Fruit fly (Drosophila melanogaster) whole organism, embryonic: ENCODE measurements around the gene Vps37B.

Source experiments
- Ada2b ChIP-seq: fragments of 200-800 bp; sonication (Bioruptor generic); IDR thresholded peaks from 2 replicates; pipeline ENCODE4 v1.3.6; 2022; ENCODE audit warnings: missing biosample characterization, missing genetic modification characterization
- Atf-2 ChIP-seq: fragments of 200-800 bp; sonication (Bioruptor generic); optimal IDR thresholded peaks from 2 replicates; lab custom pipeline; 2016; ENCODE audit warnings: missing biosample characterization, missing genetic modification characterization
- CG10654 ChIP-seq: fragments of 200-800 bp; sonication (Bioruptor generic); optimal IDR thresholded peaks from 2 replicates; lab custom pipeline; 2016; ENCODE audit warnings: missing biosample characterization, missing genetic modification characterization
- CG12659 ChIP-seq: fragments of 200-800 bp; sonication (Bioruptor generic); optimal IDR thresholded peaks from 3 replicates; lab custom pipeline; 2017; ENCODE audit warnings: mild to moderate bottlenecking, missing biosample characterization, missing genetic modification reagents, missing genetic modification characterization
- CG13123 ChIP-seq: fragments of 200-800 bp; sonication (Bioruptor generic); optimal IDR thresholded peaks from 2 replicates; lab custom pipeline; 2016; ENCODE audit warnings: missing biosample characterization, missing genetic modification characterization
- CG14441 ChIP-seq: fragments of 200-800 bp; sonication (Bioruptor generic); IDR thresholded peaks from 2 replicates; pipeline ENCODE4 v1.3.6; 2022; ENCODE audit warnings: missing biosample characterization, missing genetic modification characterization
- CG14710 ChIP-seq: fragments of 200-800 bp; sonication (Bioruptor generic); optimal IDR thresholded peaks from 3 replicates; lab custom pipeline; 2019; ENCODE audit warnings: missing biosample characterization, mild to moderate bottlenecking, missing genetic modification characterization, moderate library complexity
- CG14965 ChIP-seq: fragments of 200-800 bp; sonication (Bioruptor generic); optimal IDR thresholded peaks from 2 replicates; lab custom pipeline; 2016; ENCODE audit warnings: missing biosample characterization, missing genetic modification characterization, borderline replicate concordance
- CG15696 ChIP-seq: fragments of 200-800 bp; sonication (Bioruptor generic); optimal IDR thresholded peaks from 2 replicates; lab custom pipeline; 2019; ENCODE audit warnings: missing biosample characterization, mild to moderate bottlenecking, missing genetic modification characterization, moderate library complexity
- CG16779 ChIP-seq: fragments of 200-800 bp; sonication (Bioruptor generic); IDR thresholded peaks from 2 replicates; pipeline ENCODE4 v1.3.6; 2022; ENCODE audit warnings: missing biosample characterization, missing genetic modification characterization
- CG16813 ChIP-seq: fragments of 200-800 bp; sonication (Bioruptor generic); IDR thresholded peaks from 3 replicates; pipeline ENCODE4 v1.3.6; 2022; ENCODE audit warnings: missing biosample characterization, missing genetic modification characterization; ENCODE audit not compliant: partially characterized antibody
- CG17186 ChIP-seq: fragments of 200-800 bp; sonication (Bioruptor generic); optimal IDR thresholded peaks from 3 replicates; lab custom pipeline; 2017; ENCODE audit warnings: missing biosample characterization, missing genetic modification reagents, missing genetic modification characterization
- CG18011 ChIP-seq: fragments of 200-800 bp; sonication (Bioruptor generic); optimal IDR thresholded peaks from 2 replicates; lab custom pipeline; 2017; ENCODE audit warnings: missing biosample characterization, missing genetic modification characterization, mild to moderate bottlenecking, moderate library complexity, missing genotype
- CG2875 ChIP-seq: fragments of 200-800 bp; sonication (Bioruptor generic); optimal IDR thresholded peaks from 2 replicates; lab custom pipeline; 2017; ENCODE audit warnings: missing biosample characterization, mild to moderate bottlenecking, missing genetic modification characterization, missing genetic modification reagents
- CG34376 ChIP-seq: fragments of 200-800 bp; sonication (Bioruptor generic); optimal IDR thresholded peaks from 2 replicates; lab custom pipeline; 2018; ENCODE audit warnings: missing biosample characterization, mild to moderate bottlenecking, missing genetic modification characterization
- CG3726 ChIP-seq: fragments of 200-800 bp; sonication (Bioruptor generic); IDR thresholded peaks from 3 replicates; pipeline ENCODE4, ENCODE4 v1.3.6; 2022; ENCODE audit warnings: missing biosample characterization, missing genetic modification characterization
- CG4730 ChIP-seq: fragments of 200-800 bp; sonication (Bioruptor generic); IDR thresholded peaks from 2 replicates; pipeline ENCODE4 v1.3.6; 2022; ENCODE audit warnings: missing biosample characterization, missing genetic modification characterization
- CG7786 ChIP-seq: fragments of 200-800 bp; sonication (Bioruptor generic); optimal IDR thresholded peaks from 2 replicates; lab custom pipeline; 2016; ENCODE audit warnings: missing biosample characterization, missing genetic modification characterization
- CG8944 ChIP-seq: fragments of 200-800 bp; sonication (Bioruptor generic); optimal IDR thresholded peaks from 3 replicates; lab custom pipeline; 2016; ENCODE audit warnings: missing biosample characterization, missing genetic modification characterization
- CG9437 ChIP-seq: fragments of 200-800 bp; sonication (Bioruptor generic); optimal IDR thresholded peaks from 2 replicates; lab custom pipeline; 2018; ENCODE audit warnings: missing biosample characterization, mild to moderate bottlenecking, missing genetic modification characterization
- CG9609 ChIP-seq: fragments of 200-800 bp; sonication (Bioruptor generic); optimal IDR thresholded peaks from 3 replicates; lab custom pipeline; 2016; ENCODE audit warnings: missing biosample characterization, missing genetic modification characterization
- CkIIα-i1 ChIP-seq: fragments of 200-800 bp; sonication (Bioruptor generic); IDR thresholded peaks from 2 replicates; pipeline ENCODE4 v1.3.6; 2022; ENCODE audit warnings: missing biosample characterization, missing genetic modification characterization
- D ChIP-seq, 2 experiments: fragments of 200-800 bp in 1 of 2; fragments of >200 bp in 1 of 2; sonication (Bioruptor generic) in 1 of 2; optimal IDR thresholded peaks; 2 replicates in 1 of 2; 3 replicates in 1 of 2; lab custom pipeline; 2017; ENCODE audit warnings: mild to moderate bottlenecking in 1 of 2, missing biosample characterization in 1 of 2, missing genetic modification characterization in 1 of 2, missing genetic modification reagents in 1 of 2
- Dfd ChIP-seq, 2 experiments: fragments of >200 bp; optimal IDR thresholded peaks; 2 replicates each; lab custom pipeline; 2017; ENCODE audit warnings: missing biosample characterization in 2 of 2, missing genetic modification characterization in 2 of 2
- Dip3 ChIP-seq: fragments of 200-800 bp; sonication (Bioruptor generic); optimal IDR thresholded peaks from 3 replicates; lab custom pipeline; 2016; ENCODE audit warnings: missing biosample characterization, missing genetic modification characterization
- Ets97D ChIP-seq: fragments of 200-800 bp; sonication (Bioruptor generic); optimal IDR thresholded peaks from 3 replicates; lab custom pipeline; 2016; ENCODE audit warnings: missing biosample characterization, missing genetic modification characterization
- HLH54F ChIP-seq: fragments of 200-800 bp; sonication (Bioruptor generic); optimal IDR thresholded peaks from 3 replicates; lab custom pipeline; 2016; ENCODE audit warnings: missing biosample characterization, missing genetic modification characterization
- NC2β ChIP-seq: fragments of 200-800 bp; sonication (Bioruptor generic); optimal IDR thresholded peaks from 2 replicates; lab custom pipeline; 2016; ENCODE audit warnings: missing biosample characterization, missing genetic modification characterization
- NFAT ChIP-seq: fragments of 200-800 bp; sonication (Bioruptor generic); IDR thresholded peaks from 2 replicates; pipeline ENCODE4 v1.3.6; 2022; ENCODE audit warnings: missing biosample characterization, missing genetic modification characterization
- Sox100B ChIP-seq: fragments of 200-800 bp; sonication (Bioruptor generic); optimal IDR thresholded peaks from 3 replicates; lab custom pipeline; 2018; ENCODE audit warnings: missing biosample characterization, mild to moderate bottlenecking, missing genetic modification characterization
- ash1 ChIP-seq: fragments of 200-800 bp; sonication (Bioruptor generic); optimal IDR thresholded peaks from 2 replicates; lab custom pipeline; 2018; ENCODE audit warnings: missing biosample characterization, mild to moderate bottlenecking, missing genetic modification characterization
- bsh ChIP-seq, 2 experiments: fragments of 200-800 bp; sonication (Bioruptor generic); optimal IDR thresholded peaks; 2 replicates each; lab custom pipeline; 2017 to 2018; ENCODE audit warnings: mild to moderate bottlenecking in 2 of 2, missing biosample characterization in 2 of 2, missing genetic modification characterization in 2 of 2, moderate library complexity in 1 of 2
- chm ChIP-seq: fragments of 200-800 bp; sonication (Bioruptor generic); IDR thresholded peaks from 2 replicates; pipeline ENCODE4 v1.3.6; 2022; ENCODE audit warnings: missing biosample characterization, missing genetic modification characterization
- ems ChIP-seq: fragments of 200-800 bp; sonication (Bioruptor generic); optimal IDR thresholded peaks from 3 replicates; lab custom pipeline; 2016; ENCODE audit warnings: missing biosample characterization, missing genetic modification characterization
- fd102C ChIP-seq: fragments of 200-800 bp; sonication (Bioruptor generic); optimal IDR thresholded peaks from 2 replicates; lab custom pipeline; 2018; ENCODE audit warnings: missing biosample characterization, mild to moderate bottlenecking, missing genetic modification characterization, moderate library complexity
- gem ChIP-seq: fragments of 200-800 bp; sonication (Bioruptor generic); optimal IDR thresholded peaks from 2 replicates; lab custom pipeline; 2019; ENCODE audit warnings: missing biosample characterization, mild to moderate bottlenecking, missing genetic modification characterization, moderate library complexity
- hth ChIP-seq: fragments of >200 bp; optimal IDR thresholded peaks from 2 replicates; lab custom pipeline; 2017; ENCODE audit warnings: inconsistent platforms
- kah ChIP-seq: fragments of 200-800 bp; sonication (Bioruptor generic); optimal IDR thresholded peaks from 2 replicates; lab custom pipeline; 2018; ENCODE audit warnings: missing biosample characterization, mild to moderate bottlenecking, missing genetic modification characterization
- luna ChIP-seq: fragments of 200-800 bp; sonication (Bioruptor generic); optimal IDR thresholded peaks from 2 replicates; lab custom pipeline; 2016; ENCODE audit warnings: missing biosample characterization, missing genetic modification characterization
- nerfin-2 ChIP-seq: fragments of 200-800 bp; sonication (Bioruptor generic); IDR thresholded peaks from 2 replicates; pipeline ENCODE4 v1.3.6; 2022; ENCODE audit warnings: missing biosample characterization, missing genetic modification characterization; ENCODE audit not compliant: partially characterized antibody
- onecut ChIP-seq: fragments of 200-800 bp; sonication (Bioruptor generic); IDR thresholded peaks from 2 replicates; pipeline ENCODE4 v1.3.6; 2022; ENCODE audit warnings: missing biosample characterization, missing genetic modification characterization
- pan ChIP-seq, 4 experiments: fragments of >200 bp in 3 of 4; fragments of 200-800 bp in 1 of 4; sonication (Bioruptor generic) in 1 of 4; optimal IDR thresholded peaks in 3 of 4; IDR thresholded peaks in 1 of 4; 2 replicates each; pipeline versions ENCODE4 v1.3.6 to Lab custom; 2017 to 2022; ENCODE audit warnings: missing biosample characterization in 2 of 4, missing genetic modification characterization in 2 of 4, mixed read lengths in 1 of 4
- phol ChIP-seq: fragments of 200-800 bp; sonication (Bioruptor generic); optimal IDR thresholded peaks from 3 replicates; lab custom pipeline; 2018; ENCODE audit warnings: missing biosample characterization, mild to moderate bottlenecking, missing genetic modification characterization, moderate library complexity
- slbo ChIP-seq: fragments of 200-800 bp; sonication (Bioruptor generic); IDR thresholded peaks from 2 replicates; pipeline ENCODE4 v1.3.6; 2022; ENCODE audit warnings: missing biosample characterization, missing genetic modification characterization
- ssp ChIP-seq: fragments of 200-800 bp; sonication (Bioruptor generic); IDR thresholded peaks from 2 replicates; pipeline ENCODE4 v1.3.6; 2022; ENCODE audit warnings: missing biosample characterization, missing genetic modification characterization
- tgo ChIP-seq: fragments of 200-800 bp; sonication (Bioruptor generic); IDR thresholded peaks from 3 replicates; pipeline ENCODE4 v1.3.6; 2022; ENCODE audit warnings: missing biosample characterization, missing genetic modification characterization
- tx ChIP-seq: fragments of 200-800 bp; sonication (Bioruptor generic); optimal IDR thresholded peaks from 2 replicates; lab custom pipeline; 2016; ENCODE audit warnings: missing biosample characterization, missing genetic modification characterization
- unc-4 ChIP-seq: fragments of 200-800 bp; sonication (Bioruptor generic); IDR thresholded peaks from 2 replicates; pipeline ENCODE4 v1.3.6; 2022; ENCODE audit warnings: missing biosample characterization, missing genetic modification characterization; ENCODE audit not compliant: partially characterized antibody
- unpg ChIP-seq: fragments of 200-800 bp; sonication (Bioruptor generic); optimal IDR thresholded peaks from 3 replicates; lab custom pipeline; 2018; ENCODE audit warnings: missing biosample characterization, mild to moderate bottlenecking, missing genetic modification characterization, moderate library complexity
- wdn ChIP-seq: fragments of 200-800 bp; sonication (Bioruptor generic); IDR thresholded peaks from 2 replicates; pipeline ENCODE4 v1.3.6; 2022; ENCODE audit warnings: missing biosample characterization, missing genetic modification characterization

The Vps37B gene

DNA sequence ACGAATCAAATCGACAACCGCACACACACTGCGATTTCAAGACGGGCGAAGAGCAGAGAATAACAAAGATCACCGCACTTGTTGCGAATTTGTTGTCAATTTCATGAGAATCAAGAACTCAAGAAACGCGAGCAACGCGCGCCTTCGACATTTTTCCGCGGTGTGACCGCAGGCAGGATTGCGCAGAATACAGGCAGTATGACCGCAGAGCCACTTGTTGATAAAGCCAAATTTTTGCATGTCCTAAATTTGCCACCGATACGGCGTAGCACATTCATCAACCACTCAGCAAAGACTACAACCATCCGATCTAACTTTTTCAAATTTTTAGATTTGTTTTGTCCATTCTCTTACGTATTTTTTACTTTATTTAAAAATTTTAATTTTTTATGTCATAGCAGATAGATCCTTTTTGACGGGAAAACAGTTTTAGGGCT, 8.7 kb upstream of the Vps37B start, which contains the start of gene cno (continued):
- TF ChIP-seq nerfin-2 (GFP tag; lab: Robert Waterston, UW) (no peak), CG2875 (GFP tag; lab: Kevin White, UChicago) (no peak), CG15696 (peak; percentile 2), Dip3 (GFP tag; lab: Kevin White, UChicago) (peak; percentile 30), HLH54F (no peak), gem (tag; lab: Kevin White, UChicago) (no peak), tx (GFP tag; lab: Kevin White, UChicago) (no peak), CG14441 (GFP tag; lab: Robert Waterston, UW) (no peak), CG17186 (no peak), CG16779 (GFP tag; lab: Robert Waterston, UW) (no peak), luna (GFP tag; lab: Kevin White, UChicago) (no peak), ash1 (no peak), CG3726 (GFP tag; lab: Robert Waterston, UW) (no peak; the same call in 2 of the 3 replicates), onecut (GFP tag; lab: Robert Waterston, UW) (peak; percentile 23; the same call in 1 of the 2 replicates), pan (optimal IDR thresholded peaks at IDR 0.05; lab: Kevin White, UChicago) (no peak), pan (GFP tag; optimal IDR thresholded peaks at IDR 0.05 in 1 of 2, IDR thresholded peaks at IDR 0.05 in 1 of 2) (no peak), CG10654 (GFP tag; lab: Kevin White, UChicago) (no peak), D (optimal IDR thresholded peaks at IDR 0.05; lab: Kevin White, UChicago) (no peak), D (GFP tag; optimal IDR thresholded peaks at IDR 0.05; lab: Kevin White, UChicago) (no peak), CG34376 (peak; percentile 28), Ets97D (GFP tag; lab: Kevin White, UChicago) (peak; percentile 65), unpg (no peak), CG16813 (GFP tag; lab: Robert Waterston, UW) (no peak), phol (tag; lab: Kevin White, UChicago) (peak; percentile 67), NFAT (GFP tag; lab: Robert Waterston, UW) (no peak), CkIIα-i1 (GFP tag; lab: Robert Waterston, UW) (no peak), chm (GFP tag; lab: Robert Waterston, UW) (peak; percentile 83), tgo (GFP tag; lab: Robert Waterston, UW) (no peak), kah (no peak), Dfd (GFP tag; optimal IDR thresholded peaks at IDR 0.05; lab: Kevin White, UChicago) (no peak), hth (lab: Kevin White, UChicago) (no peak), CG8944 (GFP tag; lab: Kevin White, UChicago) (no peak), wdn (GFP tag; lab: Robert Waterston, UW) (no peak), CG12659 (peak; percentile 54), CG14710 (tag; lab: Kevin White, UChicago) (peak; percentile 59), bsh (GFP tag; optimal IDR thresholded peaks at IDR 0.05; lab: Kevin White, UChicago) (peak; percentile 4 to 19), CG9437 (GFP tag; lab: Kevin White, UChicago) (peak; percentile 71), Ada2b (no peak), slbo (GFP tag; lab: Robert Waterston, UW) (peak; percentile 33; the same call in 1 of the 2 replicates), CG13123 (GFP tag; lab: Kevin White, UChicago) (no peak), ems (GFP tag; lab: Kevin White, UChicago) (peak; percentile 28), Sox100B (GFP tag; lab: Kevin White, UChicago) (no peak), CG14965 (no peak), CG7786 (GFP tag; lab: Kevin White, UChicago) (no peak), ssp (GFP tag; lab: Robert Waterston, UW) (no peak), fd102C (GFP tag; lab: Kevin White, UChicago) (no peak), CG4730 (GFP tag; lab: Robert Waterston, UW) (no peak), CG9609 (no peak), NC2β (GFP tag; lab: Kevin White, UChicago) (no peak), unc-4 (GFP tag; lab: Robert Waterston, UW) (no peak), CG18011 (GFP tag; lab: Kevin White, UChicago) (no peak), Atf-2 (no peak)
